Worm (Caenorhabditis elegans): ENCODE measurements around the gene pqn-73.

The pqn-73 gene

DNA sequence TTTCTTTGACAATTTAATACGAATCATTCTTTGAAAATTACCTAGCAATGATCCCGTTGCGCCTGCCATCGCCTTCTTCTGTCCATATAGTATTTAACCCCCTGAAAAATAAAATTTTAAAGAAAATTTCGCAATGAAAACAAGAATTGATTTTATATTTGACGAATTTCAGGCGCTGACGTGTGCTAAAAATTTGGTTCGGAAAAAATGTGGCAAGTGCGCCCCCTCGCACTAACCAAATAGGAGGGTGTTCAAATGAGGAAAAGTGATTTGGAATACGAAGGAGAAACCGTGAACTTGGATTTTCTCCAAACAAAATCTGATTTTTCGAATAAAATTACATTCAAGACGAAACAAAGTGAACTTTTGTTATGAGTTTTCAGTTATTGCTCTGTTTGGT is 25.5 kb downstream of the pqn-73 start, which contains the start of gene stc-1 (continued):
- TF ChIP-seq egl-13 (tag; optimal IDR thresholded peaks at IDR 0.05) (no peak), mab-9 (GFP tag; IDR thresholded peaks at IDR 0.05) (no peak), nhr-85 (tag) (peak; percentile 35), ceh-63 (GFP tag; optimal IDR thresholded peaks at IDR 0.05) (no peak), lsy-2 (tag; optimal IDR thresholded peaks at IDR 0.05) (peak; percentile 6 to 69), snu-23 (GFP tag; optimal IDR thresholded peaks at IDR 0.05) (peak; percentile 18), elt-2 (tag; optimal IDR thresholded peaks at IDR 0.05) (peak; percentile 30), xbp-1 (tag; optimal IDR thresholded peaks at IDR 0.05) (peak; percentile 78), Y116A8C.19 (tag; optimal IDR thresholded peaks at IDR 0.05; ENCODE audit: borderline replicate concordance) (no peak), efl-1 (optimal IDR thresholded peaks at IDR 0.05) (peak in 1 of 2 experiments; percentile 82), efl-1 (GFP tag; optimal IDR thresholded peaks at IDR 0.05 in 1 of 2) (peak; percentile 86 to 98)

DNA sequence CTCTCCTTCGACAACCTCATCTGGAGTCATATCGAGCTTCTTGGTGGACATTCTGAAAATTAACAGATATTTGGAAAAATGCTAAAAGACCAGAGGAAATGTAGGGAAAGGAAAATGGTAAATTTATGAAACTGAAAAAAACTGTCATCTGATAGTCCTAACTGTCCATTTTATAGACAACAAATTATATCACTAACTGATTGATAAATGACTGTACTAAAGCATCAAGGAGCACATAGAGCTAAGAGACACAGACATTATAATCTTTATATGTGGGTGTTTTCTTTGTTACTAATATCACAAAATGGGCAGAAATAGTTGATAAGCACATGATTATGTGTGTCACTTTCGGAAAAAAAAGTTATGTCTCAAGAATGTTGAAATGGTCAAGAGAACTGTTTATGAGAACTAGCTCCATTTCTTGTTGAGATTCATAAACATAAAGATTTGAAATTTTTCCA is 26.3 kb downstream of the pqn-73 start, which contains the start of gene F54C9.3:
Gene F54C9.3, minus strand, starts transcription at position 51 of the 461 bp plus-strand sequence.
- TF ChIP-seq elt-3 (tag; optimal IDR thresholded peaks at IDR 0.05) (no peak), nhr-85 (tag) (no peak), elt-2 (tag; optimal IDR thresholded peaks at IDR 0.05) (peak; percentile 85), lin-35 (GFP tag; optimal IDR thresholded peaks at IDR 0.05) (peak in 1 of 2 experiments; percentile 54), jun-1 (tag; optimal IDR thresholded peaks at IDR 0.05) (peak; percentile 30), lin-13 (GFP tag; optimal IDR thresholded peaks at IDR 0.05) (no peak), lin-14 (GFP tag; optimal IDR thresholded peaks at IDR 0.05) (no peak), grh-1 (GFP tag; IDR thresholded peaks at IDR 0.05) (no peak), aha-1 (tag; optimal IDR thresholded peaks at IDR 0.05) (no peak), hlh-17 (GFP tag; optimal IDR thresholded peaks at IDR 0.05; ENCODE audit: borderline replicate concordance) (no peak), tlp-1 (tag; optimal IDR thresholded peaks at IDR 0.05) (peak; percentile 16), efl-3 (GFP tag; optimal IDR thresholded peaks at IDR 0.05) (no peak), pqm-1 (tag; optimal IDR thresholded peaks at IDR 0.05) (peak; percentile 57), nhr-28 (tag; optimal IDR thresholded peaks at IDR 0.05) (no peak), ztf-4 (tag; optimal IDR thresholded peaks at IDR 0.05) (no peak), ceh-88 (GFP tag; IDR thresholded peaks at IDR 0.05) (no peak), dpl-1 (GFP tag; optimal IDR thresholded peaks at IDR 0.05) (peak in 1 of 3 experiments; percentile 27), mab-9 (GFP tag; IDR thresholded peaks at IDR 0.05) (no peak), dsc-1 (tag; optimal IDR thresholded peaks at IDR 0.05) (no peak), mdl-1 (tag; optimal IDR thresholded peaks at IDR 0.05) (no peak), lsy-2 (tag; optimal IDR thresholded peaks at IDR 0.05) (peak in 1 of 2 experiments; percentile 13), ama-1 (optimal IDR thresholded peaks at IDR 0.05) (peak; percentile 1), C16A3.4 (tag; optimal IDR thresholded peaks at IDR 0.05) (no peak), lir-3 (tag; optimal IDR thresholded peaks at IDR 0.05; ENCODE audit: poor library complexity) (no peak), ceh-8 (GFP tag; optimal IDR thresholded peaks at IDR 0.05) (no peak), efl-1 (optimal IDR thresholded peaks at IDR 0.05) (no peak), efl-1 (GFP tag; optimal IDR thresholded peaks at IDR 0.05 in 1 of 2) (peak in 1 of 2 experiments; percentile 92)

DNA sequence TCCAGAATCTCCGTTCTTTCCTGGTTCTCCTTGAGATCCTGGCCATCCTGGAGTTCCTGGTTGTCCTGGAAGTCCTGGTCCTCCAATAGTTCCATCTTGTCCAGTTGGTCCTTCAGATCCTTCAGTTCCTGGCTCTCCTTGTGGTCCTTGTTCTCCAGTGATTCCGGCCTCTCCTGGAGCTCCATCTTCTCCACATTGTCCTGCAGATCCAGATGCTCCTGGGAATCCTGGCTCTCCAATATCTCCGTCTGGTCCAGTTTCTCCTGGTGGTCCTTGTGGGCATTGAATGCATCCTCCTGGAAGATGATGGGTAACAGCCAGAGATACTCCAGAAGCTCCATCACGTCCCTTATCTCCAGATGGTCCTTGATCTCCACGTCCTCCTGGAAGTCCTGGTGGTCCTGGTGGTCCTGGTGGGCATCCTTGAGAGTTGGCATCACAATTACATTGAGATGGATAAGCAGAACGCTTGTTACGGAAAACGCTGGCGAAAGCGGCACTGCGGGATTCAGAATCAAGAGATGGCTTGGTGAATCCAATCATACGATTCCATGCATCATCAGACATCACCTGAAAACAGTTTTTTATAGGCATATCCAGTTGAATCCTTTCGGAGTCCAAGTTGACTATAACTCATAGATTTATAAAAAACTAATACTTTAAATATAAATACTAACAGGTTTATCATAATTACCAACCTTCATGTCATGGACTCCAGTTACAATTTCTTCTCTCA is 27.9 kb downstream of the pqn-73 start:
- no peak for TF ChIP-seq ceh-82 (tag; optimal IDR thresholded peaks at IDR 0.05)
- TF ChIP-seq irx-1 (tag; optimal IDR thresholded peaks at IDR 0.05) = no peak
- TF ChIP-seq fkh-10 (GFP tag; optimal IDR thresholded peaks at IDR 0.05) = no peak
- no peak for TF ChIP-seq ceh-88 (GFP tag; IDR thresholded peaks at IDR 0.05)
- no peak for TF ChIP-seq rnt-1 (tag; optimal IDR thresholded peaks at IDR 0.05)
- TF ChIP-seq zag-1 (tag; optimal IDR thresholded peaks at IDR 0.05) = no peak
- no peak for TF ChIP-seq egl-27 (tag; optimal IDR thresholded peaks at IDR 0.05)
- TF ChIP-seq blmp-1 (tag; optimal IDR thresholded peaks at IDR 0.05) = no peak
- no peak for TF ChIP-seq mdl-1 (tag; optimal IDR thresholded peaks at IDR 0.05)
- no peak for TF ChIP-seq hlh-4 (tag; optimal IDR thresholded peaks at IDR 0.05)
- no peak for TF ChIP-seq tbx-2 (tag; optimal IDR thresholded peaks at IDR 0.05)
- no peak for TF ChIP-seq nhr-76 (tag; optimal IDR thresholded peaks at IDR 0.05)
- TF ChIP-seq lir-3 (tag; optimal IDR thresholded peaks at IDR 0.05; ENCODE audit: poor library complexity) = no peak
- TF ChIP-seq lsy-2 (tag; optimal IDR thresholded peaks at IDR 0.05) = no peak
- TF ChIP-seq aly-2 (tag; optimal IDR thresholded peaks at IDR 0.05) = no peak
- no peak for TF ChIP-seq egl-13 (tag; optimal IDR thresholded peaks at IDR 0.05)
- no peak for TF ChIP-seq unc-98 (GFP tag; IDR thresholded peaks at IDR 0.05)
- no peak for TF ChIP-seq lin-13 (GFP tag; optimal IDR thresholded peaks at IDR 0.05)
- no peak for TF ChIP-seq mab-9 (GFP tag; IDR thresholded peaks at IDR 0.05)
- TF ChIP-seq unc-86 (tag; optimal IDR thresholded peaks at IDR 0.05) = no peak
